Fruit fly (Drosophila melanogaster) ovary, adult (tissue): ENCODE results near the gene Cbp80.
A peak's percentile ranks its signal among the peaks of the same experiment; 100 is the strongest.

Source experiments
- CG17801 ChIP-seq: fragments of 200-800 bp; optimal IDR thresholded peaks from 2 replicates; lab custom pipeline; 2019; ENCODE audit warnings: missing biosample characterization, mild to moderate bottlenecking, missing genetic modification characterization, moderate library complexity; ENCODE audit not compliant: partially characterized antibody

Gene Cbp80

DNA sequence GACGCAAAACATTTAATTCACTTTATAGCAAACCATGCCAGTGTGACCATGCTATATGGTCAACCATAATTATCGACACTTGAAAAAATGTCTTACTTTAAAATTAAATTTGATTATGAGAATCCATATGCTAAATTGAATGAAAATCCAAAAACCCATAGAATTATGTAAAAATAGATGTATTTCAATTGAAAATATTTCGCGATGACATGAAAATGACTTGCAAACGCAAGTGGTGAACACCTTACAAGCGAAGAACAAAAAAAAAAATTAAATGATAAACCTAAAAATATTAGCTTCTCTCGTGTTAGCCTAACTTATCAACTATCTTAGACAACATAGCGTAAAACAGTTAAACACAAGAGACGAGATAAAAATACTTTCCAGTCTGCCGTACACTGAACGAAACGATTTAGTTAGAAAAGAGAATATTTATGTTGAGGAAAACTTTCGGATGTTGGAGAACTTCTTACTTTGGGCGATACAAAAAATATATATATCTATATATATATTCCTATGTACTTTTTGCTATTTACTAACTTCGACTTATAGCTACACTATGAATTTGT is 30.1 kb downstream of the Cbp80 start:
- peak; percentile 57 for TF ChIP-seq CG17801 (GFP tag; lab: Kevin White, UChicago)

DNA sequence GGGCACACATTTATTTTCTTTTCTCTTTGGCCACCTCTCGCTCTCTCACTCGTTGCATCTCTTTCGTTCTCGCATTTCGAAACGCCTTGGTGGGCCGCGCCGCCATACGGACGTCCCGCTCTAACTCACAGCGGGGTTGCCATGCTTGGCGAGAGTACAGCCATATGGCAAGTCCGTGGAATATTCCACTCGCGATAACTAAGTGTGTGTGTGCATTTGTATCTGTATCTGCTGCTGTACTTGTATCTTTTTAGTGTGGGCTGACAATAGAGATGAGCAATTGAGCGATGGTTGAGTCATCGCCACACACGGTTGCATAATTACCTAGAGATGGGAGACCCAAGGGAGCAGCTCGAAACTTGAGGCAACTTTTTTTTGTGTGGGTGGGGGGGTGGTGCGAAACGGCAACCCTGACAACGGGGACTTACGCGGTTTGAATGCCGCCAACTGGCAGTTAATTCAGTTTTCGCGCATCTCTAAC is 34.7 kb downstream of the Cbp80 start:
- peak; percentile 86 for TF ChIP-seq CG17801 (GFP tag; lab: Kevin White, UChicago)

DNA sequence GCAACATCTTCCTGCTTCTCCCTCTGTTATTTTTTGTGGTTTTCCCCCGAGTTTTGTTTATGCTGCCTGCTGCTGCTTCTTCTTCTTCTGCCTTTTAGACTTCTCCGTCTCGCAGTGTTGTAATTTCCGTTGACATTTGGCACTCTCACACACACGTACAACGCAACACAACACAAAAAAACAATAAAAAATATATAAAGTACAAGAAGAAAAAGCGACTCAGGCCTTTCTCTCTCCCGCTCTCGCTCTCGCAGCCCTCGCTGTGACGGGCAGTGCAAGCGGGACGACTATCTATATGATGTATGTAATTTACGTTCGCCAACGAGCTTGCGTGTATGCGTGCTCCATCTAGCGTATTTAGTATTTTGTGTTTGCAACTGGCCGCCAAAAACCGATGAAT is 36.3 kb downstream of the Cbp80 start:
- peak; percentile 94 for TF ChIP-seq CG17801 (GFP tag; lab: Kevin White, UChicago)

DNA sequence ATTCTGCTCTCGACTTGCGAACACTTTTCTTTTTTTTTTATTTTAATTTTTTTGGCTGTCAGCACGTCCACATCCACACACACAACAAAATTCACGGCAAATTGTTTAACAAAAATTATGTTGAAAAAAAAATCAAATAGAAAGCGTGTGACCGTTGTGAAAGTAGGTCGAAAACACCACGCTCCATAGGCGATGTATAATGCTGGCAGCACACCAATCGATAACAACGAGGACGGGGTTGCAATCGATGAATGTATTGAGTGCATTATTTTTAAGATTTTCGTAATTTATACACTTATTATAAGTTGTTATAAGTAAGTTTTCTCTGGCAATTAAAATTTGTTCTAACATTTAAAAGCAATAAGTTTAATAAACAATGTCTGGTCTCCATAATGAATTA is 36.9 kb downstream of the Cbp80 start, which contains the start of gene Pp2C1:
Pp2C1 (minus strand) TSS at position 181 of the 400 bp plus-strand sequence.
- no peak for TF ChIP-seq CG17801 (GFP tag; lab: Kevin White, UChicago)

DNA sequence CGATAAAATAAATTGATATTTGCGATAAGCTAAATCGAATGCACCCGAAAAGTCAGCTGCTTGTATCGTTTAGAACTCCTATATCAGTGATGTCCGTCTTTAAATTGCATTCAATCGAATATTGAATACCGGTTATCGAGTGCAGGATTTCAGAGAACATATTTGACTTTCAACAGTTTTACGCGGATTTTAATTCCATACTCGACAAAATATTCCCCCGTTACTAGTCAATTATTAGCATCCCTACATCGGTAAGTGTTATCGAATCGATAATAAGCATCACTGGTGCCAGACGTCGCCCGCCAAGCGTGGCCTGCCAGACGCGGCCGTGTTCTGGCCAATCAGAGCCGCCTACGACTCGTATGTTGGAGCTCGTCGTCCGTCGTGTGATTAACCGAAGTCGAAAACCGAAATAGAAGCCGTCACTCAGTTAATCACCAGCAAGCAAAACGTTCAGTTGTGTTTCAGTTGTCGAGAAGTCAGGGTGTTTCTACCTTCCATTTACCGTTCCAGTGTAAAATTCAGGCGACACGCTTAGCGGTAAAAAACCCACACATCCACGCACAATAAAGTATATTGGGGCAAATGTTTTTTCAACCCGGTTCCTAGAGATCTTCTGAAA is 38.1 kb downstream of the Cbp80 start, which contains the start of gene ctp:
ctp (plus strand) TSS at position 23 of the 622 bp plus-strand sequence.
- peak; percentile 81 for TF ChIP-seq CG17801 (GFP tag; lab: Kevin White, UChicago)

DNA sequence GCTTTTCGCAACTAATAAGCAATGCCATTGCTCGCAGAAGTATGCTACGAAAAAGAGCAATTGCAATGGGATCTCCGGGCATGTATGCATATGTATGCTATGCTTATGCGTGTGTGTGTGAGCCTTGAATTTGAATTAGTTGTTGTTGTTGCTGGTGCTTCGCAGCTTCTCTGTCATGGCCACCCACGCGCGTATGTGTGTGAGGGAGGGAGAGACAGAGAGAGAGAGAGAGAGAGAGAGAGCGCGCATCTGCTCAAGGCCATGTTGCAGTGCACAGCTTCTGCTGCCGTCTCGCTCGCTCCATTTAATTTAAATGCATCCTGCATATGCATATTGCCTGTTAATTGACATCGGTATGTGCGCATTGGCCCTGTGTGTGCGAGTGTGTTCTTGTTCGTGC is 41.0 kb downstream of the Cbp80 start:
- no peak for TF ChIP-seq CG17801 (GFP tag; lab: Kevin White, UChicago)

DNA sequence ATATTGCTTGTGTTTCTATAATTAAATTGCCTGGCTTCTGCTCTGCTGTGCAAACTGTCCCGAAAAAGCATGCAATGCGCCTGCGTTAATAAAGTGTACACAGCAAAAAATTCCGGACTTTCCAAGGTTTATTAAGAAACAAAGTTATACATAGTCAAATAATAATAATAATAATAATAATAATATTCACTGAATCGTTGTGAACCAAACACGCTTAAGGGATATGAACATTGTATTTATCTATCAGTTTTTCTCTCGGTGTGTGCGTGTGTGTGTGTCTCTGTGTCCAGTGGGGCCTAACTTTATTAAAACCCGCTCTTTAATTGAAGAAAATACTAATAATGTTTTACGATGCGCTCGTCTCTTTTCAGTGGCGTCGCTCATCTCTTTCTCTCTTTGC is 41.4 kb downstream of the Cbp80 start:
- TF ChIP-seq CG17801 (GFP tag; lab: Kevin White, UChicago): no peak

DNA sequence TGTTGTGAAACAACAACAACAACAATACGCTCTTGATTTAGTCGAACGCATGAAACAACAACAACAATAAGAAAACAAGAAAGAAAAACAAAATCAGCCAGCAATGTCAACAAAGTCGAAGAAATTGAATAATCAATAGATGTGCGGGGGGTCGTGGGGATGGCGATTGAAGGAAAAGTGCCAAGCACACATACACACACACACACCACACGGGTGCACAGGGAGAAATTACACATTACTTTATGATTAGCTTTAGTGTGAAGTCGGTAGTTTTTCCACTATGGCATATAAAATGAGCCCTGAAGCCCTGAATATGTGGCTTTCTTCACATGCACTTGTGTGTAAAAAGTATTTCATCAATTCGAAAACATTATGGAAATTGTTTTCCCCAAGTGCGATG is 43.1 kb downstream of the Cbp80 start:
- TF ChIP-seq CG17801 (GFP tag; lab: Kevin White, UChicago): no peak

DNA sequence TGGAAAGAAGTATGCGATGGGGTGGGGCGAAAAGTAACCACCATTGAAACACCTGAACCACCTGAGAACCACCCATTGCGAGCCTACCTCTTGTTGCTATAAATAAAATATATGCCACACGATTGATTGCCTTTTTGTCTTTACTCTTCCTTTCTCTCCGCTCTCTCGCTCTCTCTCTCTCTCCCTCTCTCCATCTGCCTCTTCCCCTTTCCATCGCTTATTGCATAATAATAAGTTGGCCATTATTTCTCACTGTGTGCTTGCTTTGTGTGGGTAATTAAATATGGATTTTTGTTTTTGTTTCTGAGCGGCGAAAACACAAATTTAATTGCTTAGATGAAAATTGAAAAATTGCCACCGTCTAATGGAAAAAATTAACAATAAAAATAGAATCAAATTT is 44.3 kb downstream of the Cbp80 start:
- TF ChIP-seq CG17801 (GFP tag; lab: Kevin White, UChicago): no peak

DNA sequence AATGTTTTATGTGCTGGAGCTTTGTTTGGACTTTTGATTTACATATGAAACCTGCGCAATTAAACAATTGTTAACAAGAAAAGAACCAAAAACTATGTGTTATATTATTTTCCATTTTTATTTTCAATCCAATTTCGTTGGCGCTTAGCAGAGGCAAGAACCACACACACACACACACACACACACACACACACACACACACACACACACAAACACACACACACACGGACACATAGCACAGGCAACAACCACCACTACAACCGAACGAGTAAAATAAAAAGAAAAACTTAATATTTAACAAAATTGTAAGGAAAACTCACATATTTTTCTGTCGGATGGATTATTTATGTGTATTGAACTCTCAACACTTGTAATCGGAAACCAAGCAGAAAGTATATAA is 49.6 kb downstream of the Cbp80 start:
- no peak for TF ChIP-seq CG17801 (GFP tag; lab: Kevin White, UChicago)

DNA sequence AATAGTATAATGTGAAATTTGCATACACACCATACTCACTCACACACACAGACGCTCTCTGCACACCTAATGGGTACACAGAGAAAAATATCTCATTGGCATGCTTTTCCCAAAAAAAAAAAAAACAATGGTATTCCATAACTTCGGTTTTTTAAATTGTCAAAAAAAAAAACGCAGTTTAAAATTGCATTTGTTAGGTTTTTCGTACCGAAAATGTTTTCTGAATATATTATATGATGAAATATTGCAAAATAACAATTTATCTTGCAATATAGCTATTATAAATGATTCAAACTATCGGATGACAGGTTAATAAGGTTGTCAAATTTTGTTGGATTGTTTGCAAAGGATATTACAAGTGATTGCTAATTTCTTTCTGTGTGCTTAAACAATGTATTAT is 50.0 kb downstream of the Cbp80 start:
- TF ChIP-seq CG17801 (GFP tag; lab: Kevin White, UChicago): no peak

DNA sequence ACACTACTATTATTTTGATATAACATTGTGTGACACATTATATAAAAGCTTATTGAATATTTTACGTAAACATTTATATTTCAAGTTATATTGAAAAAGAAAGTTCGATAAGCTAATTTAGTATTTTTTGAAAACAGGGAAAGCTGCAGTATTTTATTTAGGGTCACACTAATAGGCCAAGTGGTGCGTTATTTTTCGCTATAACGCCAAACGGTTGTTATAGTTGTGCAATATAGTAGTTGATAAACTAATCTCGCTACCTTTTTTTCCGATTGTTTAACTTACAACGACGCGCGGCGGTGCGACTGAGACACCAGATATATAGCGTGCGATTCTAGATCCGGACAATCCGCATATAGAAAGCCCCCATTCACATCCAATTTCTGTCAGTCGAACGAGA is 52.3 kb downstream of the Cbp80 start, which contains the start of gene Pdha:
Pdha (plus strand) TSS at position 167 of the 400 bp plus-strand sequence.
- no peak for TF ChIP-seq CG17801 (GFP tag; lab: Kevin White, UChicago)

DNA sequence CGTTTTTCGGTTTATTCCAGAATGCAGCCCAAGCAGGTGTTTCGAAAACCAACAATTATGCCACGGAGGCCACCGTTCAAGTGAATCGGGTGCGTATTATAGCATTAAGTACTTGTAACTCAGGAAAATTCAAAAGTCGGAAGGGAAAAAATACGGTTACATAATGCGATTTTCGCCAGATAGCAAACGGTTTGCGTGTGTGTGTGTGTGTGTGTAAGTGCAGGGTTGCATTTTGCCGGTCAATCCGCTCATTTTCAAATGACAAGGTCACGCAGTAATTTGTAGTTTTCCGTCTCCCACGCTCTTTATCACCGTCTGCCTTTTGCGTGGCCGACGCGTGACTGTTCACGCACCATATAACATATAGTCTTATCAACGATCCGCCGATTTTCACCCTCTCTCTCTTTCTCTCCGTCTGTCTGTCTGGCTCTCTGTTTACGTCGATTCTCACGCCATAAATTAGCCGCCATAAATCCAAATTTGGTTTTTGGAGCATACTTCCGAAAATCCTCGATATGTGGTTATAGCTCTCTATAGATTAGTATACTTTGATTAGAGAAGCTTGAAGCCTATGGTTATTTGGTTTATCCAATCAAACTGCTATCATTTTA is 53.1 kb downstream of the Cbp80 start:
- TF ChIP-seq CG17801 (GFP tag; lab: Kevin White, UChicago): no peak

DNA sequence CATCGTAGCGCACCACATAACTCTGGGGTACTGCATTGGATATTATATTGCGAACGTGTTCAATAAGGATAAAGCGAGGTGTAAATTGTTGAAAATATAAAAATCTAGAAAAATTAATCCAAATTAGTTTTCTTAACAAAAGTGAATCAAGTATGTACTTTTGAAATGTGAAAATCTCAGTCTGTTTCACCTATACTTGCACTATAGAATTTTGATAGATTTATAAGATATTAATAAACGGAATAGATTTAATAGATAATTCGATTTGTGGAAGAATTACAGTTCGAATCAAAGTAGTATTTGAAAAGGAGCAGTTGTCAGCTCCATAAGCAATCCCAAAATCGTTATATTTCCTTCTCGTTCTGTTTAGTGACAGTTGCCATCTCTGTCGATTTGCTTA is 55.2 kb downstream of the Cbp80 start, which contains the start of gene CG7024:
CG7024 (plus strand) TSS at position 301 of the 400 bp plus-strand sequence.
- no peak for TF ChIP-seq CG17801 (GFP tag; lab: Kevin White, UChicago)

DNA sequence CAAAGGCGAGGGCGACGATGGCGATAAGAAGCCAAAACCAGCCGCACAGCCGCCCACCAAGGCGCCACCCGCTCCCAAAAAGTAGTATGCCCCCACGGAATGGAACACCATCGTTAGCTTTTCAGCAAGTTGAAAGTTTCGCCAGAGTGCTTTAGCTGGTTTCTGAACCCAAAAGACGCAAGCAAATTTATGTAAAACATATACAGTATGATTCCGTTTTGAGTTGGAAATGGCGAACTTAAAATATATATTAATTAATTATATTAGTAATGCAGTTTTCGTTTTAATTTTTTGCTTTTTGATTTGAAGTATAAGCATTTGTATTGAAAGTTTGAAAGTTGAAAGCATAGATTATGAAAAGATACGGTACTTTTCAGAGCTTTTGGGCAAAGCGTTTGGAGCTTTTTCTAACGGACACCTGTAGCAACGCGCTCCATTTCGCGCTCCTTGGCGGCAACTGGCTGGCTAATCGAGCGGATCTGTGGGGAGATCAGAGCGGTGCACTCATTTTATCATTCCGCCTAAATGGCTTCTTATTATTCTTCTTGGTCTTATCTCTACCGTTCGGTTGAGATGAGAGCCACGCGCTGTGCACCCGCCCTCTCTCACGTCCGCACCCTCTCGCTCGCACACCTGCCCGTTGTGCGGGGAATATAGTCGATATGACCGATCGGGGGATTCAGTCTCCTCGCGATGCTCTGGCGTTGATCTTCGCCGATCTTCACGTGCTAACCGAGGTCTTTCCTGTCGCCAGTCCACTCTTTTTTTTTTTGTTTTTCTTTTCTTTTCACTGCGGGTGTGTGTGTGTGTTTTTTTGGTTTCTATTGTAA is 57.6 kb downstream of the Cbp80 start, which contains the start of gene Proc-R:
Proc-R (plus strand) TSS at position 680 of the 830 bp plus-strand sequence.
- TF ChIP-seq CG17801 (GFP tag; lab: Kevin White, UChicago): no peak
